Fruit fly (Drosophila melanogaster): ENCODE results near the gene Lcp65Ab2.

Gene Lcp65Ab2

DNA sequence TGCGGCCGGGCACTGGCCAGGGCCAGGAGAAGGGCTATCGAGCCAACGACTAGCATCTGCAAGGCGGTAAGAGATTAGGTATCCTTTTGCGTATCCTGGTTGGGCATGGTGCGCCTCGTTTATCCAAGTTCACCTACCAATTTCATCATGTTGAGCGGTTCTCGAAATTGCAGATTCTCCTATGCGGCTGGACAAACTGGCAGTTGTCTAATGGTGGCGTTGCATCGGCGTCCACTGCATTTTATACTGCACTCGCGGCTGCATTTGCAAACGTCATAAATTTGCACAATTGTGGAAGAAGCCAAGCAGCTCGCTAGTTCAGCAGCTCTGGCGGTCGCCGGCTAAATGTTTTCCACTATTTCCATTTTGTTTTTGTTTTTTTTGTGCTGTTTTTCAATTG lies 6.1 kb downstream of the Lcp65Ab2 start, which contains the start of gene Acp65Aa:
Gene Acp65Aa (minus strand): TSS at position 215 of the 400 bp plus-strand sequence.
- TF ChIP-seq usp (GFP tag; optimal IDR thresholded peaks at IDR 0.05) (no peak), brk (GFP tag; optimal IDR thresholded peaks at IDR 0.05) (no peak), fru (GFP tag; optimal IDR thresholded peaks at IDR 0.05) (no peak), sv (GFP tag; optimal IDR thresholded peaks at IDR 0.05) (no peak), CrebA (GFP tag; optimal IDR thresholded peaks at IDR 0.05; ENCODE audit: borderline replicate concordance) (no peak), dsf (GFP tag; optimal IDR thresholded peaks at IDR 0.05; ENCODE audit: borderline replicate concordance) (no peak), Hnf4 (GFP tag; optimal IDR thresholded peaks at IDR 0.05) (no peak)

DNA sequence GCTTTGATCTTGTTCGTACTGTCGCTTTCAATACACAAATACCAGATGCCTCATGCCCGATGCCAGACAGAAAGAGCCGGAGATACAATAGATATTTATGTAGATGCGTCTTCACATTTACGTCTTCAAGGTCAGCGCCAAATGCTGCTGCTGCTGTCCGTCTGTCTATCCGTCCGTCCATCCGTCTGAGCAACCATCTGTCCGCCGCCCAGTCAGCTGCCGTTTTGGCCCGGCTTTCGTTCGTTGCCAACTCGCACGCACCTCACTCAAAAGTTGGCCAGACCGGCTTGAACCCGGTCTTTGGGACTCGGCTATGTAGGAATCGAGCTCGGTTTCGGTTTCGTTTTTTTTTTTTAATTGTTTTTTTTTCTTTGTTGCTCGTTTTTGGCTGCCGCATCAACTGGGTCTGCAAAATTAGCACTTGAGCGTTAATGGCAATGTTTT lies 8.5 kb downstream of the Lcp65Ab2 start:
- TF ChIP-seq CrebA (GFP tag; optimal IDR thresholded peaks at IDR 0.05; ENCODE audit: borderline replicate concordance), result peak; percentile 44
- TF ChIP-seq Sp1 (GFP tag; optimal IDR thresholded peaks at IDR 0.05), result peak; percentile 41
- peak; percentile 72 for TF ChIP-seq Rel (GFP tag; optimal IDR thresholded peaks at IDR 0.05)
- TF ChIP-seq Rel (tag; optimal IDR thresholded peaks at IDR 0.05), result no peak
- TF ChIP-seq Hr78 (GFP tag; optimal IDR thresholded peaks at IDR 0.05), result no peak
- TF ChIP-seq sv (GFP tag; optimal IDR thresholded peaks at IDR 0.05), result no peak

dm6 chr3L:6157327-6158032 lies 11.0 kb downstream of the Lcp65Ab2 start, which contains the start of gene CG13297:
Gene CG13297, minus strand, starts transcription at chr3L:6157377.
- no peak for TF ChIP-seq ey (GFP tag; optimal IDR thresholded peaks at IDR 0.05)
- no peak for TF ChIP-seq Dfd (GFP tag; optimal IDR thresholded peaks at IDR 0.05)
- TF ChIP-seq psq (GFP tag; optimal IDR thresholded peaks at IDR 0.05), result no peak
- no peak for TF ChIP-seq Hnf4 (GFP tag; optimal IDR thresholded peaks at IDR 0.05)
- no peak for TF ChIP-seq sv (GFP tag; optimal IDR thresholded peaks at IDR 0.05)
- no peak for TF ChIP-seq brk (GFP tag; optimal IDR thresholded peaks at IDR 0.05)
- TF ChIP-seq Rel (GFP tag; optimal IDR thresholded peaks at IDR 0.05), result no peak
- no peak for TF ChIP-seq Rel (tag; optimal IDR thresholded peaks at IDR 0.05)
- no peak for TF ChIP-seq h (GFP tag; optimal IDR thresholded peaks at IDR 0.05)
- TF ChIP-seq N (GFP tag; optimal IDR thresholded peaks at IDR 0.05), result no peak
- no peak for TF ChIP-seq Myc (optimal IDR thresholded peaks at IDR 0.05)
- TF ChIP-seq foxo (GFP tag; optimal IDR thresholded peaks at IDR 0.05), result no peak
- TF ChIP-seq jim (GFP tag; optimal IDR thresholded peaks at IDR 0.05), result no peak

DNA sequence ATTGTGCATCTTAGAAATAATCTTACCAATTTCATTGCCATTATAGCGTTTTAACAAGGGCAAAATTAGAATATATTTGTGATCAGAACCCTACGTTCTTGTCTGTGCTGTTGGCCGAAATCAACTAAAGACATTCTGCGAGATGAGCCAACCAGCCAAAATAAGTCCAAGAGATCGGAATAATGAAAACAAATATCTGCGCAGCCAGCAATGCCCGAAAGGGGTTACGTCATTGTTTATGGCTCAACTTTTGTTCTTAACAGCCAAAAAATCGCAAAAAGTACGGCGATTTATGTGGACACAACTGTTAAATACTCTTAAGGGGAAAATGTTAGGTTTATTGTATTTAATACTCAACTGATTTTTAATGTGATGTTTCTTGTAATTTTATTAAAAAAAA lies 12.1 kb downstream of the Lcp65Ab2 start, which contains the start of gene Cpr65Ay:
Gene Cpr65Ay (minus strand): TSS at position 101 of the 400 bp plus-strand sequence.
- TF ChIP-seq OdsH (GFP tag; optimal IDR thresholded peaks at IDR 0.05) (no peak), brk (GFP tag; optimal IDR thresholded peaks at IDR 0.05) (no peak), dmrt93B (GFP tag; optimal IDR thresholded peaks at IDR 0.05) (no peak), sv (GFP tag; optimal IDR thresholded peaks at IDR 0.05) (no peak), woc (GFP tag; optimal IDR thresholded peaks at IDR 0.05) (no peak), Rel (GFP tag; optimal IDR thresholded peaks at IDR 0.05) (no peak), Rel (tag; optimal IDR thresholded peaks at IDR 0.05) (no peak), CrebA (GFP tag; optimal IDR thresholded peaks at IDR 0.05; ENCODE audit: borderline replicate concordance) (no peak)

- TF ChIP-seq Sp1 (GFP tag; optimal IDR thresholded peaks at IDR 0.05) (no peak), CG9705 (GFP tag; optimal IDR thresholded peaks at IDR 0.05) (no peak), sage (GFP tag; optimal IDR thresholded peaks at IDR 0.05) (no peak), Mio (GFP tag; optimal IDR thresholded peaks at IDR 0.05) (no peak), Abd-B (GFP tag; optimal IDR thresholded peaks at IDR 0.05) (no peak), dl (GFP tag; optimal IDR thresholded peaks at IDR 0.05; ENCODE audit: insufficient read depth in 1 of 2, partially characterized antibody in 2 of 2) (no peak)
Observed at dm6 chr3L:6159863-6160262, 13.4 kb downstream of the Lcp65Ab2 start.

DNA sequence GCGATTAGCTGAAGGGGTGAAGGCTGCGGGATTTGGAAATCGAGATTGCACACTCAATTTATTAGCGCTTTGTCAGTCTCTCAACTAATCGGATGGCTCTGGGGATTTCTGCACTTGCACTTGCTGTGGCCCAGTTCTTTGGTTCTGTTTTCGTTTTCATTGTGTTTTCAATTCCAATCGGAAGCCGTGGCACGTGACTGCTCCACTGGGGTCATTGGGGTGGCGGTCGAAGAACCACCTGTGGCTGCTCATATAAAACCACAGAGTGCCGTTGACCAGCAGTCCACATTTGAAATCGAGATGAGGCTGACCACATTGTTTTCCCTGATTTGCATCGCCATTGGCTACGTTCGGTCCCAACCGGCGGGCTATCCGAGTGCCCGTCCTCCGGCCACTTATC lies 14.0 kb downstream of the Lcp65Ab2 start, which contains the start of gene Cpr65Az:
Gene Cpr65Az (plus strand): TSS at position 301 of the 400 bp plus-strand sequence.
- TF ChIP-seq OdsH (GFP tag; optimal IDR thresholded peaks at IDR 0.05) (no peak), CG32264 (GFP tag; optimal IDR thresholded peaks at IDR 0.05) (no peak), dsf (GFP tag; optimal IDR thresholded peaks at IDR 0.05; ENCODE audit: borderline replicate concordance) (no peak), dmrt93B (GFP tag; optimal IDR thresholded peaks at IDR 0.05) (no peak)
